Fruit fly (Drosophila melanogaster) whole organism, wandering third instar larva: ENCODE measurements around the gene Mgstl.

ENCODE experiments used
- CG32264 ChIP-seq: fragments of 200-800 bp; sonication (Bioruptor generic); optimal IDR thresholded peaks from 2 replicates; lab custom pipeline; 2016; ENCODE audit warnings: missing biosample characterization, missing genetic modification characterization
- Hr83 ChIP-seq: fragments of 200-300 bp; sonication (Bioruptor generic); optimal IDR thresholded peaks from 2 replicates; lab custom pipeline; 2016; ENCODE audit warnings: missing biosample characterization, mild to moderate bottlenecking, missing genetic modification characterization, moderate library complexity; ENCODE audit not compliant: poor library complexity, severe bottlenecking
- br ChIP-seq: fragments of 200-800 bp; sonication (Bioruptor generic); optimal IDR thresholded peaks from 2 replicates; lab custom pipeline; 2016; ENCODE audit warnings: missing biosample characterization, missing genetic modification characterization
- h ChIP-seq: fragments of 200-800 bp; sonication (Bioruptor generic); optimal IDR thresholded peaks from 3 replicates; lab custom pipeline; 2016; ENCODE audit warnings: missing biosample characterization, mild to moderate bottlenecking, missing genetic modification characterization

- TF ChIP-seq h (GFP tag; lab: Kevin White, UChicago) (peak; percentile 59), CG32264 (GFP tag; lab: Kevin White, UChicago) (peak; percentile 20), Hr83 (GFP tag; lab: Kevin White, UChicago) (no peak), br (GFP tag; lab: Kevin White, UChicago) (peak; percentile 52)
These were observed 32.4 kb downstream of the Mgstl start for dm6 chrX:21074329-21074708.
